Fruit fly (Drosophila melanogaster): ENCODE results near the gene CG15563.

Gene CG15563

dm6 chr3R:31247281-31247995, 15.3 kb upstream of the CG15563 start (continued):
- no peak for TF ChIP-seq vfl (GFP tag; optimal IDR thresholded peaks at IDR 0.05)
- TF ChIP-seq disco-r (GFP tag; optimal IDR thresholded peaks at IDR 0.05), result peak; percentile 5
- TF ChIP-seq btn (GFP tag; optimal IDR thresholded peaks at IDR 0.05), result peak; percentile 66
- peak; percentile 81 for TF ChIP-seq CG11093 (GFP tag; IDR thresholded peaks at IDR 0.05)
- no peak for TF ChIP-seq Lim3 (GFP tag; IDR thresholded peaks at IDR 0.05)
- TF ChIP-seq CG34224 (GFP tag; IDR thresholded peaks at IDR 0.05; ENCODE audit: partially characterized antibody), result no peak
- TF ChIP-seq sim (GFP tag; IDR thresholded peaks at IDR 0.05), result peak; percentile 43; the same call in 1 of the 2 replicates
- TF ChIP-seq CG13894 (tag; optimal IDR thresholded peaks at IDR 0.05), result no peak
- peak; percentile 70 for TF ChIP-seq CG16863 (GFP tag; optimal IDR thresholded peaks at IDR 0.05)
- peak; percentile 86 for TF ChIP-seq CG10979 (tag; optimal IDR thresholded peaks at IDR 0.05)
- TF ChIP-seq CG15073 (GFP tag; optimal IDR thresholded peaks at IDR 0.05), result no peak
- TF ChIP-seq Abd-B (GFP tag; optimal IDR thresholded peaks at IDR 0.05), result peak; percentile 76
- TF ChIP-seq unpg (GFP tag; optimal IDR thresholded peaks at IDR 0.05), result peak; percentile 79
- peak; percentile 1 for TF ChIP-seq tup (GFP tag; optimal IDR thresholded peaks at IDR 0.05)
- TF ChIP-seq Xrp1 (GFP tag; IDR thresholded peaks at IDR 0.05), result peak; percentile 78; the same call in 1 of the 2 replicates
- no peak for TF ChIP-seq gro (GFP tag; optimal IDR thresholded peaks at IDR 0.05)
- peak; percentile 59; the same call in 1 of the 2 replicates for TF ChIP-seq bowl (GFP tag; IDR thresholded peaks at IDR 0.05)
- peak; percentile 67 for TF ChIP-seq CG17802 (tag; optimal IDR thresholded peaks at IDR 0.05)
- no peak for TF ChIP-seq lbe (GFP tag; optimal IDR thresholded peaks at IDR 0.05)
- TF ChIP-seq wdn (GFP tag; IDR thresholded peaks at IDR 0.05), result no peak
- TF ChIP-seq ase (GFP tag; IDR thresholded peaks at IDR 0.05), result peak; percentile 82
- no peak for TF ChIP-seq CG7928 (GFP tag; optimal IDR thresholded peaks at IDR 0.05)
- TF ChIP-seq CHES-1-like (GFP tag; optimal IDR thresholded peaks at IDR 0.05), result no peak
- TF ChIP-seq CG32767 (GFP tag; IDR thresholded peaks at IDR 0.05), result 0 out of 2 replicates have a peak, but pooled peaks have one; percentile 50
- TF ChIP-seq cas (GFP tag; IDR thresholded peaks at IDR 0.05), result no peak
- TF ChIP-seq CG6254 (GFP tag; optimal IDR thresholded peaks at IDR 0.05), result peak; percentile 62
- TF ChIP-seq CG6765 (GFP tag; optimal IDR thresholded peaks at IDR 0.05), result peak; percentile 23
- TF ChIP-seq lilli (GFP tag; optimal IDR thresholded peaks at IDR 0.05), result peak; percentile 31
- peak; percentile 28 for TF ChIP-seq CG6813 (GFP tag; optimal IDR thresholded peaks at IDR 0.05)
- peak; percentile 88 for TF ChIP-seq HLH3B (GFP tag; IDR thresholded peaks at IDR 0.05)
- peak; percentile 46 for TF ChIP-seq CG18599 (GFP tag; optimal IDR thresholded peaks at IDR 0.05)
- TF ChIP-seq CG32772 (GFP tag; IDR thresholded peaks at IDR 0.05), result peak; percentile 75
- TF ChIP-seq CkIIα-i1 (GFP tag; IDR thresholded peaks at IDR 0.05), result no peak
- no peak for TF ChIP-seq sna (GFP tag; IDR thresholded peaks at IDR 0.05; ENCODE audit: partially characterized antibody)
- peak; percentile 56 for TF ChIP-seq CG9817 (tag; optimal IDR thresholded peaks at IDR 0.05)
- TF ChIP-seq mld (GFP tag; IDR thresholded peaks at IDR 0.05; ENCODE audit: partially characterized antibody), result no peak
- TF ChIP-seq klu (GFP tag; IDR thresholded peaks at IDR 0.05), result peak; percentile 16; the same call in 1 of the 2 replicates
- TF ChIP-seq da (GFP tag; optimal IDR thresholded peaks at IDR 0.05), result no peak
- TF ChIP-seq ind (GFP tag; optimal IDR thresholded peaks at IDR 0.05), result peak; percentile 77
- peak; percentile 40 for TF ChIP-seq CG8089 (GFP tag; optimal IDR thresholded peaks at IDR 0.05)
- TF ChIP-seq CG10321 (GFP tag; IDR thresholded peaks at IDR 0.05), result no peak
- peak; percentile 82 for TF ChIP-seq Oli (tag; optimal IDR thresholded peaks at IDR 0.05)
- no peak for TF ChIP-seq prd (optimal IDR thresholded peaks at IDR 0.05)
- TF ChIP-seq prd (GFP tag; IDR thresholded peaks at IDR 0.05), result peak; percentile 79
- no peak for TF ChIP-seq chinmo (GFP tag; IDR thresholded peaks at IDR 0.05; ENCODE audit: partially characterized antibody)
- peak; percentile 44 for TF ChIP-seq sqz (GFP tag; optimal IDR thresholded peaks at IDR 0.05)
- peak; percentile 65; the same call in 2 of the 3 replicates for TF ChIP-seq croc (GFP tag; conservative IDR thresholded peaks at IDR 0.05)
- TF ChIP-seq Myb (GFP tag; optimal IDR thresholded peaks at IDR 0.05), result peak; percentile 24
- TF ChIP-seq CG12219 (GFP tag; optimal IDR thresholded peaks at IDR 0.05), result peak; percentile 70
- no peak for TF ChIP-seq C15 (GFP tag; IDR thresholded peaks at IDR 0.05)

Data from whole organism, embryonic.